Worm (Caenorhabditis elegans) whole organism, L4 larva: ENCODE measurements around the gene cosa-1.
A peak's percentile ranks its signal among the peaks of the same experiment; 100 is the strongest.

Source experiments
- F10B5.3 ChIP-seq: sonication (generic microtip); optimal IDR thresholded peaks from 2 replicates; lab custom pipeline; 2016; ENCODE audit warnings: mild to moderate bottlenecking, missing genetic modification characterization, missing compliant biosample characterization
- T20F7.1 ChIP-seq: fragments of 200-800 bp; sonication (Bioruptor generic); optimal IDR thresholded peaks from 2 replicates; lab custom pipeline; 2018; ENCODE audit warnings: mild to moderate bottlenecking, missing genetic modification characterization, missing compliant biosample characterization
- T26A8.4 ChIP-seq: fragments of 200-800 bp; sonication (Bioruptor generic); IDR thresholded peaks from 2 replicates; pipeline ENCODE4 v1.3.6; 2022; ENCODE audit warnings: missing genetic modification characterization, missing compliant biosample characterization
- Y105C5A.15 ChIP-seq: fragments of 200-800 bp; sonication (Bioruptor generic); IDR thresholded peaks from 2 replicates; pipeline ENCODE4 v1.3.6; 2022; ENCODE audit warnings: missing genetic modification characterization, missing compliant biosample characterization
- Y48G9A.11 ChIP-seq: fragments of 200-800 bp; sonication (Bioruptor generic); IDR thresholded peaks from 2 replicates; pipeline ENCODE4 v1.3.6; 2022; ENCODE audit warnings: missing genetic modification reagents, missing genetic modification characterization, missing compliant biosample characterization
- Y75B8A.6 ChIP-seq: fragments of 200-800 bp; sonication (Bioruptor generic); IDR thresholded peaks from 2 replicates; pipeline ENCODE4 v1.3.6; 2022; ENCODE audit warnings: missing genetic modification reagents, missing genetic modification characterization, missing compliant biosample characterization
- ZK337.2 ChIP-seq: fragments of 200-800 bp; sonication (Bioruptor generic); IDR thresholded peaks from 2 replicates; pipeline ENCODE4 v1.3.6; 2022; ENCODE audit warnings: missing genetic modification reagents, missing genetic modification characterization, missing compliant biosample characterization
- ZK546.5 ChIP-seq, 2 experiments: sonication (generic microtip); optimal IDR thresholded peaks; 2 replicates each; lab custom pipeline; 2017; ENCODE audit warnings: missing biosample characterization in 2 of 2, missing genetic modification characterization in 2 of 2
- aly-2 ChIP-seq: sonication (generic microtip); optimal IDR thresholded peaks from 2 replicates; lab custom pipeline; 2018; ENCODE audit warnings: missing biosample characterization, missing genetic modification characterization
- ama-1 ChIP-seq: fragments of 150-350 bp; optimal IDR thresholded peaks from 2 replicates; lab custom pipeline; 2014; ENCODE audit warnings: inconsistent platforms, mixed read lengths
- ceh-28 ChIP-seq: fragments of 150-350 bp; optimal IDR thresholded peaks from 2 replicates; lab custom pipeline; 2014; ENCODE audit warnings: missing biosample characterization, missing genetic modification reagents, missing genetic modification characterization
- ceh-62 ChIP-seq: sonication (generic microtip); optimal IDR thresholded peaks from 2 replicates; lab custom pipeline; 2017; ENCODE audit warnings: missing biosample characterization, missing genetic modification characterization
- ceh-82 ChIP-seq: sonication (generic microtip); optimal IDR thresholded peaks from 2 replicates; lab custom pipeline; 2017; ENCODE audit warnings: missing biosample characterization, missing genetic modification characterization
- ces-1 ChIP-seq: fragments of 150-350 bp; sonication (generic microtip); optimal IDR thresholded peaks from 4 replicates; lab custom pipeline; 2014; ENCODE audit warnings: missing biosample characterization, missing genetic modification reagents, missing genetic modification characterization
- ctbp-1 ChIP-seq: fragments of 200-800 bp; sonication (Bioruptor generic); IDR thresholded peaks from 2 replicates; pipeline ENCODE4 v1.3.6; 2022; ENCODE audit warnings: missing genetic modification reagents, missing genetic modification characterization, missing compliant biosample characterization
- daf-12 ChIP-seq: fragments of 150-350 bp; optimal IDR thresholded peaks from 2 replicates; lab custom pipeline; 2014; ENCODE audit warnings: missing biosample characterization, missing genetic modification reagents, missing genetic modification characterization
- daf-16 ChIP-seq, 3 experiments: sonication (generic microtip); optimal IDR thresholded peaks; 2 replicates each; lab custom pipeline; 2016 to 2017; ENCODE audit warnings: missing genetic modification characterization in 3 of 3, missing genetic modification reagents in 3 of 3, mild to moderate bottlenecking in 2 of 3, missing compliant biosample characterization in 2 of 3, missing biosample characterization in 1 of 3, moderate library complexity in 1 of 3
- daf-19 ChIP-seq: fragments of 200-800 bp; sonication (Bioruptor generic); conservative IDR thresholded peaks from 2 replicates; pipeline ENCODE4 v1.3.6; 2022; ENCODE audit warnings: missing genetic modification characterization, missing compliant biosample characterization
- dmd-6 ChIP-seq: fragments of 200-800 bp; sonication (Bioruptor generic); IDR thresholded peaks from 2 replicates; pipeline ENCODE4 v1.3.6; 2022; ENCODE audit warnings: missing genetic modification reagents, missing genetic modification characterization, missing compliant biosample characterization
- egl-27 ChIP-seq: sonication (generic microtip); optimal IDR thresholded peaks from 3 replicates; lab custom pipeline; 2017; ENCODE audit warnings: missing biosample characterization, missing genetic modification reagents, missing genetic modification characterization
- egl-43 ChIP-seq: fragments of 200-800 bp; sonication (Bioruptor generic); IDR thresholded peaks from 2 replicates; pipeline ENCODE4 v1.3.6; 2022; ENCODE audit warnings: missing genetic modification reagents, missing genetic modification characterization, missing compliant biosample characterization
- fkh-10 ChIP-seq: fragments of 150-350 bp; optimal IDR thresholded peaks from 2 replicates; lab custom pipeline; 2014; ENCODE audit warnings: missing biosample characterization, missing genetic modification reagents, missing genetic modification characterization
- hif-1 ChIP-seq, 2 experiments: sonication (generic microtip); optimal IDR thresholded peaks; 2 replicates each; lab custom pipeline; 2016 to 2017; ENCODE audit warnings: missing compliant biosample characterization in 2 of 2, missing genetic modification characterization in 2 of 2, missing genetic modification reagents in 2 of 2, missing genotype in 2 of 2, mild to moderate bottlenecking in 1 of 2
- lin-15B ChIP-seq: fragments of 150-350 bp; sonication (generic microtip); optimal IDR thresholded peaks from 3 replicates; lab custom pipeline; 2014; ENCODE audit warnings: missing biosample characterization, missing genetic modification characterization
- lir-3 ChIP-seq: sonication (generic microtip); optimal IDR thresholded peaks from 2 replicates; lab custom pipeline; 2016; ENCODE audit warnings: mild to moderate bottlenecking, missing genetic modification characterization, missing compliant biosample characterization
- mdt-29 ChIP-seq: fragments of 200-800 bp; sonication (Bioruptor generic); IDR thresholded peaks from 2 replicates; pipeline ENCODE4 v1.3.6; 2022; ENCODE audit warnings: missing genetic modification reagents, missing genetic modification characterization, missing compliant biosample characterization
- mep-1 ChIP-seq: fragments of 150-350 bp; sonication (generic microtip); optimal IDR thresholded peaks from 3 replicates; lab custom pipeline; 2014; ENCODE audit warnings: missing biosample characterization, missing genetic modification characterization
- mxl-2 ChIP-seq: fragments of 200-800 bp; sonication (Bioruptor generic); conservative IDR thresholded peaks from 2 replicates; pipeline ENCODE4 v1.3.6; 2022; ENCODE audit warnings: missing genetic modification reagents, missing genetic modification characterization, missing compliant biosample characterization
- mxl-3 ChIP-seq: fragments of 200-800 bp; sonication (Bioruptor generic); optimal IDR thresholded peaks from 2 replicates; lab custom pipeline; 2018; ENCODE audit warnings: mild to moderate bottlenecking, missing genetic modification characterization, missing compliant biosample characterization
- nhr-10 ChIP-seq: fragments of 150-350 bp; optimal IDR thresholded peaks from 2 replicates; lab custom pipeline; 2014; ENCODE audit warnings: missing biosample characterization, missing genetic modification characterization
- nhr-102 ChIP-seq: sonication (generic microtip); optimal IDR thresholded peaks from 2 replicates; lab custom pipeline; 2016; ENCODE audit warnings: mild to moderate bottlenecking, missing genetic modification characterization, moderate library complexity, missing compliant biosample characterization
- nhr-11 ChIP-seq: fragments of 150-350 bp; optimal IDR thresholded peaks from 2 replicates; lab custom pipeline; 2014; ENCODE audit warnings: missing biosample characterization, missing genetic modification characterization
- nhr-111 ChIP-seq: fragments of 200-800 bp; sonication (Bioruptor generic); optimal IDR thresholded peaks from 2 replicates; lab custom pipeline; 2018; ENCODE audit warnings: mild to moderate bottlenecking, missing genetic modification characterization, missing compliant biosample characterization
- nhr-25 ChIP-seq: sonication (generic microtip); optimal IDR thresholded peaks from 2 replicates; lab custom pipeline; 2017; ENCODE audit warnings: missing genetic modification characterization, mild to moderate bottlenecking, missing compliant biosample characterization, antibody characterized with exemption, moderate library complexity, borderline replicate concordance; ENCODE audit not compliant: insufficient read depth
- nhr-28 ChIP-seq: fragments of 150-350 bp; optimal IDR thresholded peaks from 2 replicates; lab custom pipeline; 2014; ENCODE audit warnings: missing biosample characterization, missing genetic modification characterization
- nhr-41 ChIP-seq: fragments of 200-800 bp; sonication (Bioruptor generic); IDR thresholded peaks from 2 replicates; pipeline ENCODE4 v1.3.6; 2022; ENCODE audit warnings: missing genetic modification reagents, missing genetic modification characterization, missing compliant biosample characterization
- pha-4 ChIP-seq, 2 experiments: fragments of 150-350 bp in 1 of 2; fragments of 200-800 bp in 1 of 2; sonication (Bioruptor generic) in 1 of 2; IDR thresholded peaks in 1 of 2; optimal IDR thresholded peaks in 1 of 2; 2 replicates each; pipeline versions ENCODE4 v1.3.6 to Lab custom; 2014 to 2022; ENCODE audit warnings: missing genetic modification characterization in 2 of 2, missing genetic modification reagents in 2 of 2, missing biosample characterization in 1 of 2, missing compliant biosample characterization in 1 of 2
- php-3 ChIP-seq: fragments of 200-800 bp; sonication (Bioruptor generic); IDR thresholded peaks from 2 replicates; pipeline ENCODE4 v1.3.6; 2022; ENCODE audit warnings: missing genetic modification reagents, missing genetic modification characterization, missing compliant biosample characterization
- rbr-2 ChIP-seq: sonication (generic microtip); optimal IDR thresholded peaks from 2 replicates; lab custom pipeline; 2016; ENCODE audit warnings: missing genotype, missing genetic modification characterization, missing compliant biosample characterization
- saeg-2 ChIP-seq: fragments of 200-800 bp; sonication (Bioruptor generic); IDR thresholded peaks from 2 replicates; pipeline ENCODE4 v1.3.6; 2022; ENCODE audit warnings: missing genetic modification reagents, missing genetic modification characterization, missing compliant biosample characterization
- sdz-12 ChIP-seq: fragments of 200-800 bp; sonication (Bioruptor generic); optimal IDR thresholded peaks from 2 replicates; lab custom pipeline; 2018; ENCODE audit warnings: mild to moderate bottlenecking, missing genetic modification characterization, missing compliant biosample characterization
- snpc-4 ChIP-seq: fragments of 150-350 bp; optimal IDR thresholded peaks from 2 replicates; lab custom pipeline; 2014; ENCODE audit warnings: missing biosample characterization, missing genetic modification characterization
- spr-1 ChIP-seq: sonication (generic microtip); optimal IDR thresholded peaks from 2 replicates; lab custom pipeline; 2016; ENCODE audit warnings: mild to moderate bottlenecking, missing genetic modification characterization, missing compliant biosample characterization
- spr-3 ChIP-seq: fragments of 200-800 bp; sonication (Bioruptor generic); optimal IDR thresholded peaks from 2 replicates; lab custom pipeline; 2018; ENCODE audit warnings: mild to moderate bottlenecking, missing genetic modification characterization, missing compliant biosample characterization
- tra-1 ChIP-seq: fragments of 200-800 bp; sonication (Bioruptor generic); IDR thresholded peaks from 2 replicates; pipeline ENCODE4 v1.3.6; 2022; ENCODE audit warnings: missing genetic modification reagents, missing genetic modification characterization, missing compliant biosample characterization
- zip-11 ChIP-seq: fragments of 200-800 bp; sonication (Bioruptor generic); IDR thresholded peaks from 2 replicates; pipeline ENCODE4 v1.3.6; 2022; ENCODE audit warnings: missing genetic modification characterization, missing compliant biosample characterization
- zip-2 ChIP-seq: fragments of 150-350 bp; optimal IDR thresholded peaks from 2 replicates; lab custom pipeline; 2014; ENCODE audit warnings: missing biosample characterization, missing genetic modification characterization
- ztf-7 ChIP-seq: fragments of 150-350 bp; optimal IDR thresholded peaks from 2 replicates; lab custom pipeline; 2014; ENCODE audit warnings: missing biosample characterization, missing genetic modification characterization

cosa-1 gene

DNA sequence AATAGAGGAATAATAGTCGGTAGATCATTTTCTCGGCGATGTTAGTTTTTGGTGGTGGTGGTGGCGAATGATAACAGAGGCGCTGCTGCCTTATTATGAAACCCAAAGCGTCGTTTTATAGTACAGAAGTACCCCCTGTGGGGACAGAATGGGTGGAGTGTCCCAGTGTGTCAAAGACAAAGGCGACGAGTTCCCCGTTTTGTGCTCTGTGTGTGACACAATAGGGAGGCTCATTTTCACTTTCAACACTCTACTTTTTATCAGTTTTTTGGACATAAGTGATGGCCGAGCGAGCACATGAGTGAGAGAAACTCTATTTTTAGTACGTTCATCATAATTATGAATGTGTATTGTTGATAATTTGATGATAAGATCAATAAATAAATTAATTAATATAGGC is 34.8 kb downstream of the cosa-1 start, which contains the start of gene pho-9 (continued):
- TF ChIP-seq nhr-25 (tag; lab: Kevin White, UChicago), result no peak
- TF ChIP-seq T26A8.4 (GFP tag; lab: Robert Waterston, UW), result no peak
- no peak for TF ChIP-seq snpc-4
- no peak for TF ChIP-seq Y48G9A.11 (GFP tag; lab: Robert Waterston, UW)
- no peak for TF ChIP-seq egl-27

ce11 chrIII:2768635-2769034 is 42.7 kb downstream of the cosa-1 start, which contains the start of gene swsn-3:
Gene swsn-3 (minus strand): TSS chrIII:2768679.
- TF ChIP-seq nhr-28 (tag; lab: Kevin White, UChicago) (peak; percentile 53), ces-1 (GFP tag; lab: Kevin White, UChicago) (peak; percentile 27), daf-19 (GFP tag; lab: Robert Waterston, UW) (no peak), ZK546.5 (tag; optimal IDR thresholded peaks at IDR 0.05; lab: Kevin White, UChicago) (peak in 1 of 2 experiments; percentile 3), rbr-2 (peak; percentile 85), ama-1 (lab: Kevin White, UChicago) (no peak), mdt-29 (GFP tag; lab: Robert Waterston, UW) (no peak), tra-1 (GFP tag; lab: Robert Waterston, UW) (no peak), T20F7.1 (GFP tag; lab: Kevin White, UChicago) (no peak), Y105C5A.15 (GFP tag; lab: Robert Waterston, UW) (peak; percentile 70; the same call in 1 of the 2 replicates), nhr-111 (GFP tag; lab: Kevin White, UChicago) (no peak), spr-3 (GFP tag; lab: Kevin White, UChicago) (peak; percentile 48), spr-1 (tag; lab: Kevin White, UChicago) (peak; percentile 68), nhr-10 (tag; lab: Kevin White, UChicago) (peak; percentile 46), pha-4 (GFP tag; IDR thresholded peaks at IDR 0.05; lab: Robert Waterston, UW) (peak; percentile 83), pha-4 (tag; optimal IDR thresholded peaks at IDR 0.05; lab: Kevin White, UChicago) (no peak), fkh-10 (GFP tag; lab: Kevin White, UChicago) (peak; percentile 18), snpc-4 (no peak), ZK337.2 (GFP tag; lab: Robert Waterston, UW) (no peak), nhr-41 (GFP tag; lab: Robert Waterston, UW) (no peak), F10B5.3 (tag; lab: Kevin White, UChicago) (peak; percentile 13), dmd-6 (GFP tag; lab: Robert Waterston, UW) (peak; percentile 49; the same call in 1 of the 2 replicates), sdz-12 (GFP tag; lab: Kevin White, UChicago) (peak; percentile 16), saeg-2 (no peak), php-3 (0 out of 2 replicates have a peak, but pooled peaks have one; percentile 20), ceh-82 (tag; lab: Kevin White, UChicago) (no peak), ztf-7 (tag; lab: Kevin White, UChicago) (no peak), mep-1 (tag; lab: Kevin White, UChicago) (peak; percentile 91), ctbp-1 (peak; percentile 74), nhr-11 (peak; percentile 7), mxl-3 (GFP tag; lab: Kevin White, UChicago) (no peak), aly-2 (tag; lab: Kevin White, UChicago) (no peak), T26A8.4 (GFP tag; lab: Robert Waterston, UW) (peak; percentile 73), ceh-62 (tag; lab: Kevin White, UChicago) (no peak), zip-2 (peak; percentile 45), mxl-2 (0 out of 2 replicates have a peak, but pooled peaks have one; percentile 19), ceh-28 (peak; percentile 53), hif-1 (tag; optimal IDR thresholded peaks at IDR 0.05; lab: Kevin White, UChicago) (peak in 1 of 2 experiments; percentile 68), daf-12 (no peak), lin-15B (tag; lab: Kevin White, UChicago) (peak; percentile 74), egl-43 (GFP tag; lab: Robert Waterston, UW) (no peak), Y75B8A.6 (peak; percentile 45; the same call in 1 of the 2 replicates), lir-3 (tag; lab: Kevin White, UChicago) (no peak), daf-16 (GFP tag; optimal IDR thresholded peaks at IDR 0.05; lab: Kevin White, UChicago) (peak in 1 of 2 experiments; percentile 36), daf-16 (tag; optimal IDR thresholded peaks at IDR 0.05; lab: Kevin White, UChicago) (peak; percentile 54), zip-11 (GFP tag; lab: Robert Waterston, UW) (no peak), nhr-102 (tag; lab: Kevin White, UChicago) (peak; percentile 70)
